Fruit fly (Drosophila melanogaster) whole organism, embryonic: Measurements from ENCODE around the gene UGP.

ENCODE experiments used
- Ada2b ChIP-seq: fragments of 200-800 bp; sonication (Bioruptor generic); IDR thresholded peaks from 2 replicates; pipeline ENCODE4 v1.3.6; 2022; ENCODE audit warnings: missing biosample characterization, missing genetic modification characterization
- Atf6 ChIP-seq: fragments of 200-800 bp; sonication (Bioruptor generic); IDR thresholded peaks from 2 replicates; pipeline ENCODE4 v1.3.6; 2022; ENCODE audit warnings: missing biosample characterization, missing genetic modification characterization
- Awh ChIP-seq: fragments of 200-800 bp; sonication (Bioruptor generic); IDR thresholded peaks from 2 replicates; pipeline ENCODE4, ENCODE4 v1.3.6; 2022; ENCODE audit warnings: missing biosample characterization, missing genetic modification characterization
- Bteb2 ChIP-seq: fragments of 200-800 bp; sonication (Bioruptor generic); optimal IDR thresholded peaks from 2 replicates; lab custom pipeline; 2016; ENCODE audit warnings: missing biosample characterization, missing genetic modification characterization
- CG10267 ChIP-seq: fragments of 200-800 bp; sonication (Bioruptor generic); optimal IDR thresholded peaks from 2 replicates; lab custom pipeline; 2018; ENCODE audit warnings: missing biosample characterization, mild to moderate bottlenecking, missing genetic modification characterization, moderate library complexity
- CG12299 ChIP-seq: fragments of 200-800 bp; sonication (Bioruptor generic); optimal IDR thresholded peaks from 2 replicates; lab custom pipeline; 2018; ENCODE audit warnings: missing biosample characterization, mild to moderate bottlenecking, missing genetic modification characterization
- CG12391 ChIP-seq: fragments of 200-800 bp; sonication (Bioruptor generic); optimal IDR thresholded peaks from 3 replicates; lab custom pipeline; 2018; ENCODE audit warnings: missing biosample characterization, mild to moderate bottlenecking, missing genetic modification characterization, moderate library complexity
- CG12659 ChIP-seq: fragments of 200-800 bp; sonication (Bioruptor generic); optimal IDR thresholded peaks from 3 replicates; lab custom pipeline; 2017; ENCODE audit warnings: mild to moderate bottlenecking, missing biosample characterization, missing genetic modification reagents, missing genetic modification characterization
- CG12769 ChIP-seq: fragments of 200-800 bp; sonication (Bioruptor generic); optimal IDR thresholded peaks from 2 replicates; lab custom pipeline; 2019; ENCODE audit warnings: missing biosample characterization, mild to moderate bottlenecking, missing genetic modification characterization, moderate library complexity
- CG13296 ChIP-seq: fragments of 200-800 bp; sonication (Bioruptor generic); optimal IDR thresholded peaks from 3 replicates; lab custom pipeline; 2018; ENCODE audit warnings: missing biosample characterization, mild to moderate bottlenecking, missing genetic modification characterization
- CG13775 ChIP-seq: fragments of 200-800 bp; sonication (Bioruptor generic); optimal IDR thresholded peaks from 3 replicates; lab custom pipeline; 2017; ENCODE audit warnings: missing biosample characterization, mild to moderate bottlenecking, missing genetic modification characterization
- CG15514 ChIP-seq: fragments of 200-800 bp; sonication (Bioruptor generic); optimal IDR thresholded peaks from 3 replicates; lab custom pipeline; 2017; ENCODE audit warnings: missing biosample characterization, missing genetic modification characterization, mild to moderate bottlenecking, moderate library complexity, missing genetic modification reagents
- CG1602 ChIP-seq: fragments of 200-800 bp; sonication (Bioruptor generic); optimal IDR thresholded peaks from 3 replicates; lab custom pipeline; 2016; ENCODE audit warnings: missing biosample characterization, missing genetic modification characterization
- CG34224 ChIP-seq: fragments of 200-800 bp; sonication (Bioruptor generic); IDR thresholded peaks from 3 replicates; pipeline ENCODE4 v1.3.6; 2022; ENCODE audit warnings: missing biosample characterization, missing genetic modification characterization; ENCODE audit not compliant: partially characterized antibody
- CG4282 ChIP-seq: fragments of 200-800 bp; sonication (Bioruptor generic); optimal IDR thresholded peaks from 2 replicates; lab custom pipeline; 2016; ENCODE audit warnings: missing biosample characterization, missing genetic modification characterization
- CG4360 ChIP-seq: fragments of 200-800 bp; sonication (Bioruptor generic); IDR thresholded peaks from 2 replicates; pipeline ENCODE4 v1.3.6; 2022; ENCODE audit warnings: missing biosample characterization, missing genetic modification characterization
- CG7928 ChIP-seq: fragments of 200-800 bp; sonication (Bioruptor generic); optimal IDR thresholded peaks from 2 replicates; lab custom pipeline; 2017; ENCODE audit warnings: missing biosample characterization, mild to moderate bottlenecking, missing genetic modification characterization
- Dp ChIP-seq: fragments of 200-800 bp; sonication (Bioruptor generic); optimal IDR thresholded peaks from 2 replicates; lab custom pipeline; 2018; ENCODE audit warnings: missing biosample characterization, mild to moderate bottlenecking, missing genetic modification characterization, moderate library complexity
- Drgx ChIP-seq: fragments of 200-800 bp; sonication (Bioruptor generic); IDR thresholded peaks from 2 replicates; pipeline ENCODE4 v1.3.6; 2022; ENCODE audit warnings: missing biosample characterization, missing genetic modification characterization
- ERR ChIP-seq: fragments of 200-800 bp; sonication (Bioruptor generic); optimal IDR thresholded peaks from 2 replicates; lab custom pipeline; 2016; ENCODE audit warnings: missing biosample characterization, missing genetic modification characterization
- Hr3 ChIP-seq: fragments of 200-800 bp; sonication (Bioruptor generic); optimal IDR thresholded peaks from 3 replicates; lab custom pipeline; 2016; ENCODE audit warnings: missing biosample characterization, missing genetic modification characterization
- Med ChIP-seq: fragments of 200-800 bp; sonication (Bioruptor generic); peaks from one replicate; lab custom pipeline; 2016; ENCODE audit warnings: missing biosample characterization, missing genetic modification characterization, mild to moderate bottlenecking, inconsistent platforms, moderate library complexity
- NC2β ChIP-seq: fragments of 200-800 bp; sonication (Bioruptor generic); optimal IDR thresholded peaks from 2 replicates; lab custom pipeline; 2016; ENCODE audit warnings: missing biosample characterization, missing genetic modification characterization
- Ravus ChIP-seq: fragments of 200-800 bp; sonication (Bioruptor generic); IDR thresholded peaks from 2 replicates; pipeline ENCODE4 v1.3.6; 2022; ENCODE audit warnings: missing biosample characterization, missing genetic modification characterization
- Trl ChIP-seq, 3 experiments: fragments of >200 bp in 2 of 3; fragments of 200-800 bp in 1 of 3; sonication (Bioruptor generic) in 1 of 3; optimal IDR thresholded peaks; 2 replicates in 1 of 3; 3 replicates in 2 of 3; lab custom pipeline; 2016 to 2017; ENCODE audit warnings: missing biosample characterization in 1 of 3, missing genetic modification characterization in 1 of 3
- caup ChIP-seq: fragments of 200-800 bp; sonication (Bioruptor generic); optimal IDR thresholded peaks from 3 replicates; lab custom pipeline; 2017; ENCODE audit warnings: missing biosample characterization, mild to moderate bottlenecking, missing genetic modification characterization, moderate library complexity; ENCODE audit not compliant: severe bottlenecking
- cg ChIP-seq: fragments of 200-800 bp; sonication (Bioruptor generic); optimal IDR thresholded peaks from 3 replicates; lab custom pipeline; 2019; ENCODE audit warnings: missing biosample characterization, mild to moderate bottlenecking, missing genetic modification characterization, moderate library complexity
- crp ChIP-seq, 2 experiments: fragments of 200-800 bp; sonication (Bioruptor generic); optimal IDR thresholded peaks; 2 replicates in 1 of 2; 3 replicates in 1 of 2; lab custom pipeline; 2017; ENCODE audit warnings: missing biosample characterization in 2 of 2, missing genetic modification characterization in 2 of 2, mild to moderate bottlenecking in 1 of 2, moderate library complexity in 1 of 2
- cwo ChIP-seq: fragments of 200-800 bp; sonication (Bioruptor generic); optimal IDR thresholded peaks from 3 replicates; lab custom pipeline; 2017; ENCODE audit warnings: missing biosample characterization, missing genetic modification characterization, mild to moderate bottlenecking, moderate library complexity, missing genetic modification reagents
- exex ChIP-seq: fragments of 200-800 bp; sonication (Bioruptor generic); optimal IDR thresholded peaks from 4 replicates; lab custom pipeline; 2018; ENCODE audit warnings: missing biosample characterization, mild to moderate bottlenecking, missing genetic modification characterization, moderate library complexity
- gfzf ChIP-seq: fragments of 200-800 bp; sonication (Bioruptor generic); optimal IDR thresholded peaks from 2 replicates; lab custom pipeline; 2016; ENCODE audit warnings: missing biosample characterization, mild to moderate bottlenecking, missing genetic modification characterization, moderate library complexity
- insv ChIP-seq, 2 experiments: fragments of 200-800 bp; sonication (Bioruptor generic); optimal IDR thresholded peaks; 3 replicates each; lab custom pipeline; 2016 to 2018; ENCODE audit warnings: missing biosample characterization in 2 of 2, missing genetic modification characterization in 2 of 2
- lilli ChIP-seq: fragments of 200-800 bp; sonication (Bioruptor generic); optimal IDR thresholded peaks from 3 replicates; lab custom pipeline; 2016; ENCODE audit warnings: missing biosample characterization, missing genetic modification characterization
- odd ChIP-seq: fragments of 200-800 bp; sonication (Bioruptor generic); optimal IDR thresholded peaks from 2 replicates; lab custom pipeline; 2017; ENCODE audit warnings: missing biosample characterization, mild to moderate bottlenecking, missing genetic modification characterization
- onecut ChIP-seq: fragments of 200-800 bp; sonication (Bioruptor generic); IDR thresholded peaks from 2 replicates; pipeline ENCODE4 v1.3.6; 2022; ENCODE audit warnings: missing biosample characterization, missing genetic modification characterization
- psq ChIP-seq: fragments of 200-800 bp; sonication (Bioruptor generic); optimal IDR thresholded peaks from 2 replicates; lab custom pipeline; 2017; ENCODE audit warnings: missing biosample characterization, missing genetic modification characterization
- scrt ChIP-seq: fragments of 200-800 bp; sonication (Bioruptor generic); optimal IDR thresholded peaks from 2 replicates; lab custom pipeline; 2018; ENCODE audit warnings: missing biosample characterization, mild to moderate bottlenecking, missing genetic modification characterization, moderate library complexity
- sisA ChIP-seq: fragments of 200-800 bp; sonication (Bioruptor generic); IDR thresholded peaks from 2 replicates; pipeline ENCODE4 v1.3.6; 2022; ENCODE audit warnings: missing biosample characterization, missing genetic modification characterization
- unc-4 ChIP-seq: fragments of 200-800 bp; sonication (Bioruptor generic); IDR thresholded peaks from 2 replicates; pipeline ENCODE4 v1.3.6; 2022; ENCODE audit warnings: missing biosample characterization, missing genetic modification characterization; ENCODE audit not compliant: partially characterized antibody
- unpg ChIP-seq: fragments of 200-800 bp; sonication (Bioruptor generic); optimal IDR thresholded peaks from 3 replicates; lab custom pipeline; 2018; ENCODE audit warnings: missing biosample characterization, mild to moderate bottlenecking, missing genetic modification characterization, moderate library complexity
- wek ChIP-seq: fragments of 200-800 bp; sonication (Bioruptor generic); optimal IDR thresholded peaks from 3 replicates; lab custom pipeline; 2018; ENCODE audit warnings: missing biosample characterization, mild to moderate bottlenecking, missing genetic modification characterization, moderate library complexity

The UGP gene

dm6 chr3L:9358713-9359040, at the start of gene UGP, which contains the start of gene Svip (continued):
- peak; percentile 39 for TF ChIP-seq CG15514 (GFP tag; lab: Kevin White, UChicago)
- 0 out of 2 replicates have a peak, but pooled peaks have one; percentile 5 for TF ChIP-seq CG4360 (GFP tag; lab: Robert Waterston, UW)
- no peak for TF ChIP-seq Awh (GFP tag; lab: Robert Waterston, UW)
- no peak for TF ChIP-seq wek (GFP tag; lab: Kevin White, UChicago)
- TF ChIP-seq CG10267 (tag; lab: Kevin White, UChicago) = peak; percentile 24
- no peak for TF ChIP-seq sisA
- peak; percentile 21 for TF ChIP-seq Dp (GFP tag; lab: Kevin White, UChicago)
- TF ChIP-seq exex (tag; lab: Kevin White, UChicago) = peak; percentile 13
- TF ChIP-seq Med (GFP tag; lab: Kevin White, UChicago) = peak; percentile 84
- 0 out of 3 replicates have a peak, but pooled peaks have one; percentile 15 for TF ChIP-seq CG34224 (GFP tag; lab: Robert Waterston, UW)
- TF ChIP-seq Drgx (GFP tag; lab: Robert Waterston, UW) = peak; percentile 65; the same call in 1 of the 2 replicates
- TF ChIP-seq psq (GFP tag; lab: Kevin White, UChicago) = peak; percentile 25
- peak; percentile 7 for TF ChIP-seq CG12299
- no peak for TF ChIP-seq onecut (GFP tag; lab: Robert Waterston, UW)
- no peak for TF ChIP-seq CG13775 (GFP tag; lab: Kevin White, UChicago)
- no peak for TF ChIP-seq cwo (GFP tag; lab: Kevin White, UChicago)
- TF ChIP-seq ERR (GFP tag; lab: Kevin White, UChicago) = no peak
- TF ChIP-seq cg (GFP tag; lab: Kevin White, UChicago) = peak; percentile 70
- peak; percentile 4 for TF ChIP-seq CG13296 (GFP tag; lab: Kevin White, UChicago)
- no peak for TF ChIP-seq Ravus (GFP tag; lab: Robert Waterston, UW)
- peak; percentile 27 for TF ChIP-seq CG12769 (tag; lab: Kevin White, UChicago)
- TF ChIP-seq Atf6 = 0 out of 2 replicates have a peak, but pooled peaks have one; percentile 8
- TF ChIP-seq CG12391 = peak; percentile 24
- peak; percentile 9 for TF ChIP-seq gfzf (GFP tag; lab: Kevin White, UChicago)
- TF ChIP-seq scrt (GFP tag; lab: Kevin White, UChicago) = peak; percentile 52
- TF ChIP-seq CG7928 (GFP tag; lab: Kevin White, UChicago) = no peak
- TF ChIP-seq lilli (GFP tag; lab: Kevin White, UChicago) = peak; percentile 3
- TF ChIP-seq CG4282 (GFP tag; lab: Kevin White, UChicago) = peak; percentile 27
- no peak for TF ChIP-seq odd (GFP tag; lab: Kevin White, UChicago)
- no peak for TF ChIP-seq NC2β
- TF ChIP-seq unpg (GFP tag; lab: Kevin White, UChicago) = no peak
- peak; percentile 17 for TF ChIP-seq CG12659 (GFP tag; lab: Kevin White, UChicago)
- no peak for TF ChIP-seq Hr3 (GFP tag; lab: Kevin White, UChicago)
- no peak for TF ChIP-seq caup
- peak; percentile 77 to 95 for TF ChIP-seq crp (GFP tag; optimal IDR thresholded peaks at IDR 0.05; lab: Kevin White, UChicago)
- TF ChIP-seq insv (GFP tag; optimal IDR thresholded peaks at IDR 0.05; lab: Kevin White, UChicago) = peak in 1 of 2 experiments; percentile 85
- TF ChIP-seq Trl (optimal IDR thresholded peaks at IDR 0.05; lab: Kevin White, UChicago) = peak in 1 of 2 experiments; percentile 21
- TF ChIP-seq Trl (GFP tag; optimal IDR thresholded peaks at IDR 0.05; lab: Kevin White, UChicago) = no peak
- TF ChIP-seq Ada2b = peak; percentile 30; the same call in 1 of the 2 replicates
- TF ChIP-seq unc-4 = 0 out of 2 replicates have a peak, but pooled peaks have one; percentile 18
- no peak for TF ChIP-seq CG1602 (GFP tag; lab: Kevin White, UChicago)
- TF ChIP-seq Bteb2 (GFP tag; lab: Kevin White, UChicago) = peak; percentile 10
